Fruit fly (Drosophila melanogaster) whole organism, adult: ENCODE data around the gene CG4022.

Experiments
- CG14711 ChIP-seq: fragments of 200-800 bp; sonication (Bioruptor generic); optimal IDR thresholded peaks from 2 replicates; lab custom pipeline; 2018; ENCODE audit warnings: missing biosample characterization, mild to moderate bottlenecking, missing genetic modification characterization, moderate library complexity
- CG5204 ChIP-seq: fragments of 200-800 bp; sonication (Bioruptor generic); optimal IDR thresholded peaks from 2 replicates; lab custom pipeline; 2016; ENCODE audit warnings: missing biosample characterization, missing genetic modification characterization
- CG7101 ChIP-seq: fragments of 200-800 bp; sonication (Bioruptor generic); optimal IDR thresholded peaks from 2 replicates; lab custom pipeline; 2018; ENCODE audit warnings: missing biosample characterization, mild to moderate bottlenecking, missing genetic modification characterization, moderate library complexity
- bab1 ChIP-seq: fragments of 200-800 bp; sonication (Bioruptor generic); optimal IDR thresholded peaks from 3 replicates; lab custom pipeline; 2019; ENCODE audit warnings: missing biosample characterization, mild to moderate bottlenecking, missing genetic modification characterization, moderate library complexity
- kay ChIP-seq: fragments of 200-800 bp; sonication (Bioruptor generic); peaks from one replicate; lab custom pipeline; 2016; ENCODE audit warnings: missing biosample characterization, missing genetic modification characterization, borderline replicate concordance
- tj ChIP-seq: fragments of 200-800 bp; sonication (Bioruptor generic); optimal IDR thresholded peaks from 3 replicates; lab custom pipeline; 2017; ENCODE audit warnings: missing biosample characterization, mild to moderate bottlenecking, missing genetic modification characterization, moderate library complexity
- toe ChIP-seq: fragments of 200-800 bp; sonication (Bioruptor generic); optimal IDR thresholded peaks from 2 replicates; lab custom pipeline; 2016; ENCODE audit warnings: missing biosample characterization, missing genetic modification characterization

dm6 chr3L:9376573-9376972 is 34.1 kb downstream of the CG4022 start:
- TF ChIP-seq CG5204 (GFP tag; lab: Kevin White, UChicago) (no peak), toe (no peak), tj (no peak), CG7101 (tag; lab: Kevin White, UChicago) (no peak), bab1 (GFP tag; lab: Kevin White, UChicago) (no peak), kay (GFP tag; lab: Kevin White, UChicago) (no peak), CG14711 (no peak)
